Fruit fly (Drosophila melanogaster): ENCODE results near the gene CG43348.

Gene CG43348

DNA sequence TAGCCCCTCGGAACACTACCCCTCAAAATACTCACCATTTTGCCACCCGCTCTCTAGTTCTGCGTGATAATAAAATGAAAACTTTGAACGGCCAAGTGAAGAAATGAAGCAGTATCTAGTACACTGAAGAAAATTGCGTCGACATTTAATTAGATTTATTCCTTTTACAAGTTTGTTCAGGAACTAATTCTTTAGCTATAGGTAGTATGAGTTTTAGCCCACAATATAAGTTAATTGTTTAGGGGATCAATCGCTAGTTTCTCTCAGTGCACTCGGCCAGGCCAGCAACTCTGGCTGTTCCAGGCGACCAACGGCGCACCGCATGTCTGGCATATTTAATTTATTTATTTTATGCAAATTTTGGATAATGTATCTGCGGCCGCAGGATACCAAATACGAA is 31.5 kb downstream of the CG43348 start (continued):
- TF ChIP-seq row (GFP tag; IDR thresholded peaks at IDR 0.05): peak; percentile 57
- peak; percentile 8 for TF ChIP-seq tin (GFP tag; optimal IDR thresholded peaks at IDR 0.05)
- TF ChIP-seq CG15514 (GFP tag; optimal IDR thresholded peaks at IDR 0.05): peak; percentile 36
- peak; percentile 34; the same call in 1 of the 2 replicates for TF ChIP-seq Ada2b (GFP tag; IDR thresholded peaks at IDR 0.05)
- TF ChIP-seq CG7963 (GFP tag; IDR thresholded peaks at IDR 0.05; ENCODE audit: partially characterized antibody): no peak
- peak; percentile 46 for TF ChIP-seq Sox102F (GFP tag; optimal IDR thresholded peaks at IDR 0.05)
- TF ChIP-seq esg (GFP tag; conservative IDR thresholded peaks at IDR 0.05): 0 out of 2 replicates have a peak, but pooled peaks have one; percentile 35
- peak; percentile 39 for TF ChIP-seq Hand (GFP tag; optimal IDR thresholded peaks at IDR 0.05)
- TF ChIP-seq E2f2 (GFP tag; IDR thresholded peaks at IDR 0.05): no peak
- TF ChIP-seq ranshi (GFP tag; IDR thresholded peaks at IDR 0.05): 0 out of 2 replicates have a peak, but pooled peaks have one; percentile 16
- TF ChIP-seq CG12219 (GFP tag; optimal IDR thresholded peaks at IDR 0.05): peak; percentile 32
- peak; percentile 44 for TF ChIP-seq bcd (GFP tag; optimal IDR thresholded peaks at IDR 0.05)
- no peak for TF ChIP-seq Lim3 (GFP tag; IDR thresholded peaks at IDR 0.05)
- TF ChIP-seq Hr51 (GFP tag; optimal IDR thresholded peaks at IDR 0.05): peak in 1 of 2 experiments; percentile 27
- peak; percentile 60 for TF ChIP-seq CG2120 (GFP tag; optimal IDR thresholded peaks at IDR 0.05)
- TF ChIP-seq sens-2 (GFP tag; IDR thresholded peaks at IDR 0.05): no peak
- TF ChIP-seq E2f1 (GFP tag; IDR thresholded peaks at IDR 0.05): 0 out of 2 replicates have a peak, but pooled peaks have one; percentile 31
- peak; percentile 15 for TF ChIP-seq mam (GFP tag; optimal IDR thresholded peaks at IDR 0.05)
- TF ChIP-seq jumu (GFP tag; optimal IDR thresholded peaks at IDR 0.05): peak; percentile 19
- peak; percentile 39 for TF ChIP-seq cwo (GFP tag; optimal IDR thresholded peaks at IDR 0.05)
- no peak for TF ChIP-seq CG2116 (GFP tag; optimal IDR thresholded peaks at IDR 0.05)
- TF ChIP-seq Rx (GFP tag; IDR thresholded peaks at IDR 0.05): no peak
- TF ChIP-seq CG14014 (GFP tag; IDR thresholded peaks at IDR 0.05): 0 out of 2 replicates have a peak, but pooled peaks have one; percentile 7
- TF ChIP-seq CG18599 (GFP tag; optimal IDR thresholded peaks at IDR 0.05): peak; percentile 54
- no peak for TF ChIP-seq jing (GFP tag; optimal IDR thresholded peaks at IDR 0.05)
- TF ChIP-seq CG13424 (tag; optimal IDR thresholded peaks at IDR 0.05): peak; percentile 22
- peak; percentile 1 for TF ChIP-seq CG10209 (GFP tag; optimal IDR thresholded peaks at IDR 0.05)
- no peak for TF ChIP-seq CG5953 (GFP tag; IDR thresholded peaks at IDR 0.05)
- peak; percentile 32 for TF ChIP-seq CG15269 (tag; optimal IDR thresholded peaks at IDR 0.05)
- 0 out of 3 replicates have a peak, but pooled peaks have one; percentile 55 for TF ChIP-seq ci (GFP tag; IDR thresholded peaks at IDR 0.05)
- peak; percentile 52 for TF ChIP-seq CG7839 (tag; optimal IDR thresholded peaks at IDR 0.05)
- no peak for TF ChIP-seq kah (GFP tag; optimal IDR thresholded peaks at IDR 0.05)
- TF ChIP-seq Hr78 (GFP tag; optimal IDR thresholded peaks at IDR 0.05): no peak
- peak; percentile 59 for TF ChIP-seq Rfx (GFP tag; IDR thresholded peaks at IDR 0.05)
- no peak for TF ChIP-seq HLHmδ (GFP tag; optimal IDR thresholded peaks at IDR 0.05)
- no peak for TF ChIP-seq Hmx (GFP tag; optimal IDR thresholded peaks at IDR 0.05)
- TF ChIP-seq tll (GFP tag; optimal IDR thresholded peaks at IDR 0.05): no peak
- TF ChIP-seq CG13287 (GFP tag; IDR thresholded peaks at IDR 0.05; ENCODE audit: partially characterized antibody): no peak
- peak; percentile 18 for TF ChIP-seq CG2712 (tag; optimal IDR thresholded peaks at IDR 0.05)
- TF ChIP-seq tx (GFP tag; optimal IDR thresholded peaks at IDR 0.05): no peak
- TF ChIP-seq CG3163 (GFP tag; optimal IDR thresholded peaks at IDR 0.05): no peak
- no peak for TF ChIP-seq Mes4 (GFP tag; optimal IDR thresholded peaks at IDR 0.05)
- 0 out of 2 replicates have a peak, but pooled peaks have one; percentile 20 for TF ChIP-seq onecut (GFP tag; IDR thresholded peaks at IDR 0.05)
- peak in 1 of 2 experiments; percentile 11 for TF ChIP-seq bsh (GFP tag; optimal IDR thresholded peaks at IDR 0.05)
- no peak for TF ChIP-seq CG31224 (GFP tag; IDR thresholded peaks at IDR 0.05)
- TF ChIP-seq dm (GFP tag; optimal IDR thresholded peaks at IDR 0.05): no peak
- TF ChIP-seq Hmr (GFP tag; optimal IDR thresholded peaks at IDR 0.05): peak; percentile 57
- TF ChIP-seq CG14441 (GFP tag; IDR thresholded peaks at IDR 0.05): peak; percentile 25; the same call in 1 of the 2 replicates
- TF ChIP-seq sob (GFP tag; IDR thresholded peaks at IDR 0.05): 0 out of 2 replicates have a peak, but pooled peaks have one; percentile 14

All from whole organism, embryonic.